Fruit fly (Drosophila melanogaster) whole organism, adult: Measurements from ENCODE around the gene mRpL38.

Experiments
- CG12768 ChIP-seq: fragments of 200-800 bp; sonication (Bioruptor generic); optimal IDR thresholded peaks from 2 replicates; lab custom pipeline; 2017; ENCODE audit warnings: missing biosample characterization, missing genetic modification characterization, mild to moderate bottlenecking, moderate library complexity, missing genetic modification reagents
- CG7045 ChIP-seq: fragments of 200-800 bp; sonication (Bioruptor generic); optimal IDR thresholded peaks from 2 replicates; lab custom pipeline; 2017; ENCODE audit warnings: missing biosample characterization, mild to moderate bottlenecking, missing genetic modification characterization
- cic ChIP-seq: fragments of 200-800 bp; sonication (Bioruptor generic); optimal IDR thresholded peaks from 2 replicates; lab custom pipeline; 2017; ENCODE audit warnings: missing biosample characterization, mild to moderate bottlenecking, missing genetic modification characterization, moderate library complexity

dm6 chrX:14199967-14200531 lies 26.0 kb upstream of the mRpL38 start, which contains the start of gene CG11590:
- TF ChIP-seq CG12768 (GFP tag; lab: Kevin White, UChicago), result no peak
- no peak for TF ChIP-seq cic
- TF ChIP-seq CG7045 (GFP tag; lab: Kevin White, UChicago), result no peak
